Fruit fly (Drosophila melanogaster) whole organism, adult: ENCODE measurements around the gene Pli.

Source experiments
- CG11617 ChIP-seq: fragments of 200-800 bp; sonication (Bioruptor generic); optimal IDR thresholded peaks from 2 replicates; lab custom pipeline; 2017; ENCODE audit warnings: mild to moderate bottlenecking, missing biosample characterization, missing genetic modification reagents, missing genetic modification characterization
- CG12768 ChIP-seq: fragments of 200-800 bp; sonication (Bioruptor generic); optimal IDR thresholded peaks from 2 replicates; lab custom pipeline; 2017; ENCODE audit warnings: missing biosample characterization, missing genetic modification characterization, mild to moderate bottlenecking, moderate library complexity, missing genetic modification reagents
- CG14711 ChIP-seq: fragments of 200-800 bp; sonication (Bioruptor generic); optimal IDR thresholded peaks from 2 replicates; lab custom pipeline; 2018; ENCODE audit warnings: missing biosample characterization, mild to moderate bottlenecking, missing genetic modification characterization, moderate library complexity
- CG1620 ChIP-seq: fragments of 200-800 bp; sonication (Bioruptor generic); optimal IDR thresholded peaks from 2 replicates; lab custom pipeline; 2016; ENCODE audit warnings: missing biosample characterization, missing genetic modification characterization
- CG33017 ChIP-seq: fragments of 200-800 bp; sonication (Bioruptor generic); optimal IDR thresholded peaks from 2 replicates; lab custom pipeline; 2018; ENCODE audit warnings: missing biosample characterization, mild to moderate bottlenecking, missing genetic modification characterization, moderate library complexity
- CG5204 ChIP-seq: fragments of 200-800 bp; sonication (Bioruptor generic); optimal IDR thresholded peaks from 2 replicates; lab custom pipeline; 2016; ENCODE audit warnings: missing biosample characterization, missing genetic modification characterization
- CG7045 ChIP-seq: fragments of 200-800 bp; sonication (Bioruptor generic); optimal IDR thresholded peaks from 2 replicates; lab custom pipeline; 2017; ENCODE audit warnings: missing biosample characterization, mild to moderate bottlenecking, missing genetic modification characterization
- CG7101 ChIP-seq: fragments of 200-800 bp; sonication (Bioruptor generic); optimal IDR thresholded peaks from 2 replicates; lab custom pipeline; 2018; ENCODE audit warnings: missing biosample characterization, mild to moderate bottlenecking, missing genetic modification characterization, moderate library complexity
- Clk ChIP-seq: fragments of 200-800 bp; sonication (Bioruptor generic); optimal IDR thresholded peaks from 2 replicates; lab custom pipeline; 2017; ENCODE audit warnings: missing biosample characterization, missing genetic modification characterization
- Crg-1 ChIP-seq: fragments of 200-800 bp; sonication (Bioruptor generic); optimal IDR thresholded peaks from 2 replicates; lab custom pipeline; 2016; ENCODE audit warnings: missing biosample characterization, missing genetic modification characterization
- Hr96 ChIP-seq: fragments of 200-800 bp; sonication (Bioruptor generic); optimal IDR thresholded peaks from 2 replicates; lab custom pipeline; 2016; ENCODE audit warnings: missing biosample characterization, missing genetic modification characterization
- Mnt ChIP-seq: fragments of 200-800 bp; sonication (Bioruptor generic); optimal IDR thresholded peaks from 2 replicates; lab custom pipeline; 2016; ENCODE audit warnings: missing biosample characterization, mild to moderate bottlenecking, missing genetic modification characterization
- bab1 ChIP-seq: fragments of 200-800 bp; sonication (Bioruptor generic); optimal IDR thresholded peaks from 3 replicates; lab custom pipeline; 2019; ENCODE audit warnings: missing biosample characterization, mild to moderate bottlenecking, missing genetic modification characterization, moderate library complexity
- cic ChIP-seq: fragments of 200-800 bp; sonication (Bioruptor generic); optimal IDR thresholded peaks from 2 replicates; lab custom pipeline; 2017; ENCODE audit warnings: missing biosample characterization, mild to moderate bottlenecking, missing genetic modification characterization, moderate library complexity
- cnc ChIP-seq, 2 experiments: fragments of >200 bp; optimal IDR thresholded peaks; 2 replicates each; lab custom pipeline; 2017
- kay ChIP-seq: fragments of 200-800 bp; sonication (Bioruptor generic); peaks from one replicate; lab custom pipeline; 2016; ENCODE audit warnings: missing biosample characterization, missing genetic modification characterization, borderline replicate concordance
- ovo ChIP-seq: fragments of 200-800 bp; sonication (Bioruptor generic); optimal IDR thresholded peaks from 2 replicates; lab custom pipeline; 2016; ENCODE audit warnings: missing biosample characterization, missing genetic modification characterization
- pad ChIP-seq: fragments of 200-800 bp; sonication (Bioruptor generic); optimal IDR thresholded peaks from 3 replicates; lab custom pipeline; 2017; ENCODE audit warnings: missing biosample characterization, missing genetic modification characterization, mild to moderate bottlenecking, moderate library complexity, missing genetic modification reagents
- tj ChIP-seq: fragments of 200-800 bp; sonication (Bioruptor generic); optimal IDR thresholded peaks from 3 replicates; lab custom pipeline; 2017; ENCODE audit warnings: missing biosample characterization, mild to moderate bottlenecking, missing genetic modification characterization, moderate library complexity
- toe ChIP-seq: fragments of 200-800 bp; sonication (Bioruptor generic); optimal IDR thresholded peaks from 2 replicates; lab custom pipeline; 2016; ENCODE audit warnings: missing biosample characterization, missing genetic modification characterization

Pli gene

DNA sequence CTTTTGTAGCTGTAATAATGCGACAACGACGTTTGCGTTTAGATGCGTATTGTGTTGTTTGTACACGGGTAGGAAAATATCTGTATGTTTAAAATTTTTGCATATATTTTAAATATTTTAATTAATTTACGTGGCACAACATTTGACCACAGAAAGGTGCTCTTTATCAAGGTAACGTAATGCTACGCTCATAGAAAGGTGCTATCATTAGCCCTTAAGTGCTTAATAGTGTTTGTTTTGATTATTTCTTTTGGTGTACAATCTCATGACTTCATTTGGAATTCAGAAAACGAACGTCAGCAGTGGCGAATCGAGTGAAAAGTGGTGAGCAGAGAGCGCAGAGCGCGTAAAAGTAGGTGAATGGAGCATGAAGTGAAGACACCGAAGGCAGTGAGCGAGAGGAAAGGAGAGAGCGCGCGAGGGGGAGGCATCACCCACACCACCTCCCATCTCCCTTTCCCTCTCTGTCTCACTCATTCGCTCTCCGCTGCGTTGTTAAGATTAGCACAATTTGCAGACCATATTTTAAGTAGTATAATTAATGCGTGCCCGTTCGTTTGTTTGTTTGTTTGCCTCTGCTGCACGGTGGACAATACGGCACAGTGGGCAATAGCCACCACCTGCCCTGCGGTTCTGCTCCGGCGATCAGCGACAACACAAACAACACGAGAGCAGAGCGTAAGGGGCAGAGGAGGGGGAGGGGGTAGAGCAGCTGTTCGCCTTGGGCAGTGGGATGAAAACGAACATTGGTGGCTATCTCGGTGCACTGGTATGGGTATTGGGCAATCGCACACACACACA is 32.0 kb upstream of the Pli start:
- peak; percentile 66 for TF ChIP-seq tj (GFP tag; lab: Kevin White, UChicago)
- no peak for TF ChIP-seq CG1620 (GFP tag; lab: Kevin White, UChicago)
- TF ChIP-seq ovo (GFP tag; lab: Kevin White, UChicago), result no peak
- no peak for TF ChIP-seq Mnt
- no peak for TF ChIP-seq Hr96 (GFP tag; lab: Kevin White, UChicago)
- peak; percentile 31 for TF ChIP-seq cic (GFP tag; lab: Kevin White, UChicago)
- no peak for TF ChIP-seq CG5204 (GFP tag; lab: Kevin White, UChicago)

DNA sequence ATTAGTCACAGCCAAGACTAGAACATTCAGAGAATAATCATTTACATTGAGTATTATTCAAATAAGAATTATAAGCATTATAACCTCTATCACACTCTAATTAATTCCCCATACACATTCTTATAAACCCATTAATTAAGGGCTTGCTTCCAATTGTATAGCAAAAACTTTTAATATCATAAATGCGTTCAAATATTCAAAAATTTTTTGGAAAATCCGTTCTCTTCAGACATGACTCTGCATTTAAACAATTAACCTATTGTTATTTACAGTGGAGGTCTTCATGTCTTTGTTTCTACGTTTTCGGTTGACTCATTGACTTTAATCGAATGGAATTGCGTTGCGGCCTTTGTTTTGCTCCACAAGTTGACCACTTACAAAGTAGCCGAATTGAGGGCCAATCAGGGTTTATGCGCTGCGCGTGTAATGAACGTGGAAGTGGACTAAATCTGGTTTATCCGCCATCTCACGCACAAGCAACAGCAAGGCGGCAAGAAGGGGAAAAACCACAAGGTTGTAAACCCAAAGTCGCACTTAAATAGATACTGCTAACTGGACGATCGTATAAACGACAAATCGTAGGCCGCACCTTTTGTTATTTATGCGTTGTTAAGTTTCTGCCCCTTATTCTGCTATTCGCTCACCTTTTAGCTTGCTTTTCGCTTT is 31.2 kb upstream of the Pli start:
- TF ChIP-seq toe (GFP tag; lab: Kevin White, UChicago) (no peak), bab1 (GFP tag; lab: Kevin White, UChicago) (peak; percentile 67), CG1620 (GFP tag; lab: Kevin White, UChicago) (no peak), tj (GFP tag; lab: Kevin White, UChicago) (no peak), kay (GFP tag; lab: Kevin White, UChicago) (no peak), CG7101 (tag; lab: Kevin White, UChicago) (peak; percentile 52), CG33017 (peak; percentile 62), Clk (no peak), CG11617 (GFP tag; lab: Kevin White, UChicago) (peak; percentile 39), CG5204 (GFP tag; lab: Kevin White, UChicago) (no peak), cnc (optimal IDR thresholded peaks at IDR 0.05; lab: Kevin White, UChicago) (no peak), CG12768 (GFP tag; lab: Kevin White, UChicago) (peak; percentile 9), pad (GFP tag; lab: Kevin White, UChicago) (no peak), Hr96 (GFP tag; lab: Kevin White, UChicago) (no peak), ovo (GFP tag; lab: Kevin White, UChicago) (no peak), Mnt (no peak), CG7045 (GFP tag; lab: Kevin White, UChicago) (no peak), Crg-1 (GFP tag; lab: Kevin White, UChicago) (no peak), CG14711 (tag; lab: Kevin White, UChicago) (peak; percentile 43), cic (GFP tag; lab: Kevin White, UChicago) (no peak)

DNA sequence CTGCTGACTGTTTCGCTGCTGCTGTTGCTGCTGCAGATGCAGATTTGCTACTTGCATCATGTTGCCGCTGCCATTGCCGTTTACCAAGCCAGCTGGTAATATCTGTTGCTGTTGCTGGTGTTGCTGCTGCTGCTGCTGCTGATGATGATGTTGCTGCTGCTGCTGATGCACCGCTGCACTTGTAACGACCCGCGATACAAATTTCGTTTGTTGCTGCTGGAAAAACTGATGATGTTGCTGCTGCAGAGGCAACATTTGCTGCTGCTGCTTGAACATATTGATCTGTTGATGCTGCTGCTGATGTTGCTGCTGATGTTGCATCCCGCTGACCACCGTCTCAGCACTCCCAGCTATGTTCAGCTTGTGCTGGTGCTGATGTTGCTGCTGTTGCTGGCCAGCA is 30.5 kb upstream of the Pli start:
- no peak for TF ChIP-seq CG11617 (GFP tag; lab: Kevin White, UChicago)

DNA sequence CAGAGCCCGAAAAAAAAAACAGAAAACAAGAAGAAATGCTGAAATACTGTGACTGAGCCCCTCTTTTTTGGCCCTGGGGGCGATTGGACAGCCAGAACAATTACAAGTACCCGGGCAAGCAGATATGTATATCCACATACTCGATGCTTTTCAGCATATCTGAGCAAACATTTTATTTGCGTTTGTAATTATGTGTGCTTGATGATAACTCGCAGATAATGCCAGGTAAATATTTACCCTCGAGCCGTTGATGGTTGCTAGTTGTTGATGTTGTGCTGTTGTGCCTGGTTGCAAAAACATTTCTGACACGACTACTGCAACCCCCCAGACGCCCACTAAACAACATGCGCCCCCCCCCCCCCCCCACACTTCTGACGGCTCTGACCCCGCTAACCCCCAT is 29.5 kb upstream of the Pli start:
- no peak for TF ChIP-seq CG12768 (GFP tag; lab: Kevin White, UChicago)
- no peak for TF ChIP-seq CG5204 (GFP tag; lab: Kevin White, UChicago)

DNA sequence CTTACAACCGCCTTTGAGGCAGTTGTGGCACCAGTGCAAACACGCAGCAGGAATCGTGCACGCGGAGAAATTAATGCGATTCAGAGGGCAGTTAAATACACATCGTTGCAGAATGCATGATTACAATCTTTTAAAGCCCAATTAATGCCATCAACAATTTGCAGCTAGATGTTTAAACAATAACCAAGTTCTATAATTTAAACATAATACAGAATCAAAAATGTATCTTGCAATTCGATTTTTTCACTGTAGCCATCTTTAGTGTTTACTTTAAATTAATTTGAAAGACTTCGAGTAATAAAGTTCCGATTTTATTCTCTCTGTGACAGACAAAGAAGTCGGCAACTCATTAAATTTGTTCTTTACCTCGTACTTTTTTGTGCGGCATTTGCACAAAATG is 26.1 kb upstream of the Pli start:
- TF ChIP-seq CG5204 (GFP tag; lab: Kevin White, UChicago) (no peak), Hr96 (GFP tag; lab: Kevin White, UChicago) (no peak), CG7101 (tag; lab: Kevin White, UChicago) (no peak), Clk (no peak), toe (GFP tag; lab: Kevin White, UChicago) (no peak), CG33017 (no peak), CG1620 (GFP tag; lab: Kevin White, UChicago) (no peak), pad (GFP tag; lab: Kevin White, UChicago) (no peak), CG7045 (GFP tag; lab: Kevin White, UChicago) (no peak), Crg-1 (GFP tag; lab: Kevin White, UChicago) (no peak), tj (GFP tag; lab: Kevin White, UChicago) (no peak), cic (GFP tag; lab: Kevin White, UChicago) (no peak), Mnt (no peak), CG12768 (GFP tag; lab: Kevin White, UChicago) (no peak), kay (GFP tag; lab: Kevin White, UChicago) (no peak), CG14711 (tag; lab: Kevin White, UChicago) (no peak)

DNA sequence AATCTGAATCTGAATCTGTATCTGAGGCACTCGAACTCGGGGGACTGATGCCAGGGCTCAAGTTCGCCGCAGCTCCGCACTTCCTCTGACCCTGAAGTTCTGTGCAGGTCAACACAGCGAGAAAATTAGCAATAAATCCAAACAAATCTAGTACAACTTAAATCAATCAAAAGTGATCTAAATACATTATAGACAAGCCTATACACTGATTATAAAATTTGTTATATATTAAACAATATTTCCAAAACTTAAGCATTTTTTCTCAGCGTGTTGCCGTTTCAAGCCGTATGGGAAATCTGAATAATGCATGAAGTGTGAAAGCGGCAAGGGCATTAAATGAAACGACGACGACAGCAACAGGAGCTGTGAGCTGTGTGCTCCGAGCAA is 25.2 kb upstream of the Pli start:
- TF ChIP-seq CG1620 (GFP tag; lab: Kevin White, UChicago) (no peak), CG14711 (tag; lab: Kevin White, UChicago) (peak; percentile 5), toe (GFP tag; lab: Kevin White, UChicago) (no peak), cic (GFP tag; lab: Kevin White, UChicago) (no peak), CG11617 (GFP tag; lab: Kevin White, UChicago) (no peak)
